Worm (Caenorhabditis elegans) whole organism, L4/young adult: Measurements from ENCODE around the gene wdr-31.

ENCODE experiments used
- W03F9.2 ChIP-seq: fragments of 150-350 bp; optimal IDR thresholded peaks from 2 replicates; lab custom pipeline; 2014; ENCODE audit warnings: missing biosample characterization, missing genetic modification characterization
- dao-5 ChIP-seq: sonication (generic microtip); optimal IDR thresholded peaks from 2 replicates; lab custom pipeline; 2016; ENCODE audit warnings: missing genotype, missing genetic modification characterization, moderate library complexity, missing compliant biosample characterization
- him-1 ChIP-seq: sonication (generic microtip); optimal IDR thresholded peaks from 2 replicates; lab custom pipeline; 2016; ENCODE audit warnings: missing genotype, missing genetic modification reagents, missing genetic modification characterization, missing compliant biosample characterization

DNA sequence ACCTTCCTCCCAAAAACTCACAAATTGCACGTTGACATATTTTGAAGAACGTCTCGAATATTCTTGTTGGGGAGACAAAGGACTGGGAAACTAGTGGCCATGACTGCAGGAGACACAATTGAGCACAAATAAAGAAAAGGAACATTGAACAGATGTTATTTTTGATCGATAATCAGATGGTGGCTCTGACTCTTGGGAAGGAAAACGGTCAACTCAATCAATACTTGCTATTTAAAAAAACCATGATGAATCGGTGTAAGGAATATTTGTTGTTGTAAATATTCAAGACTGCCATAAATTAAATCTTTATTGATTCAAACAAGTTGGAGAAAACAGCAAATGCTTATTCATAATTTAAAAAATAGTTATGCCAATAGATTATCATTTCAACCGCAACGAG is 35.7 kb upstream of the wdr-31 start, which contains the start of gene fbxb-105:
- no peak for TF ChIP-seq W03F9.2 (tag; lab: Kevin White, UChicago)
- TF ChIP-seq him-1 (tag; lab: Kevin White, UChicago) = no peak
- no peak for TF ChIP-seq dao-5 (tag; lab: Kevin White, UChicago)
